Worm (Caenorhabditis elegans) whole organism, mixed stage, embryonic: ENCODE data around the gene flp-19.

Experiments used
- elt-3 ChIP-seq: fragments of 150-350 bp; optimal IDR thresholded peaks from 2 replicates; lab custom pipeline; 2014; ENCODE audit warnings: missing biosample characterization, missing genetic modification characterization
- lsy-2 ChIP-seq: fragments of 150-350 bp; optimal IDR thresholded peaks from 2 replicates; lab custom pipeline; 2014; ENCODE audit warnings: missing biosample characterization, missing genetic modification characterization
- mab-5 ChIP-seq: fragments of 150-350 bp; optimal IDR thresholded peaks from 2 replicates; lab custom pipeline; 2014; ENCODE audit warnings: missing biosample characterization, missing genetic modification characterization
- nhr-76 ChIP-seq: sonication (generic microtip); optimal IDR thresholded peaks from 2 replicates; lab custom pipeline; 2017; ENCODE audit warnings: missing biosample characterization, missing genetic modification characterization
- pha-4 ChIP-seq: fragments of 150-350 bp; optimal IDR thresholded peaks from 2 replicates; lab custom pipeline; 2018; ENCODE audit warnings: missing biosample characterization, missing genetic modification reagents, missing genetic modification characterization
- snpc-4 ChIP-seq: fragments of 150-350 bp; optimal IDR thresholded peaks from 2 replicates; lab custom pipeline; 2014; ENCODE audit warnings: missing biosample characterization, missing genetic modification characterization
- unc-62 ChIP-seq: fragments of 150-350 bp; optimal IDR thresholded peaks from 2 replicates; lab custom pipeline; 2014; ENCODE audit warnings: missing biosample characterization, missing genetic modification reagents, missing genetic modification characterization

- TF ChIP-seq elt-3 (tag; lab: Kevin White, UChicago) (no peak), mab-5 (tag; lab: Kevin White, UChicago) (no peak), lsy-2 (tag; lab: Kevin White, UChicago) (no peak), nhr-76 (tag; lab: Kevin White, UChicago) (no peak), unc-62 (GFP tag; lab: Kevin White, UChicago) (no peak), snpc-4 (tag; lab: Kevin White, UChicago) (no peak), pha-4 (no peak)
Observed at ce11 chrX:10604386-10604785, at the start of gene flp-19.
